Worm (Caenorhabditis elegans) whole organism, L1 larva: Measurements from ENCODE around the gene ula-1.

Source experiments
- aha-1 ChIP-seq: fragments of 150-350 bp; optimal IDR thresholded peaks from 2 replicates; lab custom pipeline; 2014; ENCODE audit warnings: missing biosample characterization, missing genetic modification characterization
- unc-130 ChIP-seq: fragments of 150-350 bp; optimal IDR thresholded peaks from 2 replicates; lab custom pipeline; 2017; ENCODE audit warnings: missing biosample characterization, missing genetic modification characterization, inconsistent platforms
- vab-15 ChIP-seq: sonication (generic microtip); optimal IDR thresholded peaks from 2 replicates; lab custom pipeline; 2017; ENCODE audit warnings: missing genotype, mild to moderate bottlenecking, missing genetic modification characterization, missing compliant biosample characterization

DNA sequence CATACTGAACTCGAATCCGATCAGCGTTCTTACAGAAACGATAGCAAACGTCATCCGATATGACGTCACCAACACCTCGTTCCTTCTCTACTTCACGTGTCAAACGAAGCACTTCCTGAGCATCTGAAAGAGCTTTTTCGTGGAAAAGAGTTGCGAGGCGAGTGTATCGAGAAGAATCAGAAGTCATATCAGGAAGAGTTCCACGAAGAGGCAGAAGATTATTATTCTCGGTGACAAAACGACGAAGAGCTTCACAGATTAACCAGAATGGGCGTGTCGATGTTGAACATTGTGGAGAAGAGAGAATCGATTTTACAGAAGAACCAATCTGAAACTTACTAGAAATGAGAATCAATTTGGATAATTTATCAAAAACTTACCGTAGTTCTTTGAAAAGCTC is 1.2 kb downstream of the ula-1 start:
- TF ChIP-seq unc-130 (tag; lab: Kevin White, UChicago) (no peak), aha-1 (tag; lab: Kevin White, UChicago) (no peak), vab-15 (tag; lab: Kevin White, UChicago) (no peak)
